Worm (Caenorhabditis elegans) whole organism, midembryonic: ENCODE results near the gene F14D2.8.

Experiments used
- T22C8.4 ChIP-seq: fragments of 200-800 bp; sonication (Bioruptor generic); IDR thresholded peaks from 2 replicates; pipeline ENCODE4 v1.3.6; 2022; ENCODE audit warnings: missing genetic modification characterization, missing compliant biosample characterization
- cog-1 ChIP-seq: sonication (generic microtip); optimal IDR thresholded peaks from 2 replicates; lab custom pipeline; 2016; ENCODE audit warnings: missing genetic modification characterization, missing compliant biosample characterization
- flt-1 ChIP-seq: fragments of 200-800 bp; sonication (Bioruptor generic); IDR thresholded peaks from 2 replicates; pipeline ENCODE4 v1.3.6; 2022; ENCODE audit warnings: missing genetic modification characterization, missing compliant biosample characterization
- klf-2 ChIP-seq: fragments of 200-800 bp; sonication (Bioruptor generic); conservative IDR thresholded peaks from 2 replicates; pipeline ENCODE4 v1.3.6; 2022; ENCODE audit warnings: missing genetic modification reagents, missing genetic modification characterization, missing compliant biosample characterization
- med-1 ChIP-seq: sonication (generic microtip); optimal IDR thresholded peaks from 2 replicates; lab custom pipeline; 2017; ENCODE audit warnings: missing genetic modification characterization, mild to moderate bottlenecking, missing compliant biosample characterization, antibody characterized with exemption, missing genetic modification reagents; ENCODE audit not compliant: insufficient read depth
- ref-1 ChIP-seq: fragments of 200-800 bp; sonication (Bioruptor generic); conservative IDR thresholded peaks from 2 replicates; pipeline ENCODE4 v1.3.6; 2022; ENCODE audit warnings: missing genetic modification reagents, missing genetic modification characterization, missing compliant biosample characterization
- tab-1 ChIP-seq: fragments of 200-800 bp; sonication (Bioruptor generic); IDR thresholded peaks from 2 replicates; pipeline ENCODE4 v1.3.6; 2022; ENCODE audit warnings: missing genetic modification characterization, missing compliant biosample characterization
- ztf-23 ChIP-seq: fragments of 200-800 bp; sonication (Bioruptor generic); IDR thresholded peaks from 2 replicates; pipeline ENCODE4 v1.3.6; 2022; ENCODE audit warnings: missing genetic modification reagents, missing genetic modification characterization, missing compliant biosample characterization
- ztf-29 ChIP-seq: fragments of 200-800 bp; sonication (Bioruptor generic); IDR thresholded peaks from 2 replicates; pipeline ENCODE4 v1.3.6; 2022; ENCODE audit warnings: missing genetic modification reagents, missing genetic modification characterization, missing compliant biosample characterization

ce11 chrII:3378275-3378674, 28.6 kb upstream of the F14D2.8 start, which contains the start of gene Y49F6C.2:
- TF ChIP-seq ztf-23 (GFP tag; lab: Robert Waterston, UW) (no peak), T22C8.4 (GFP tag; lab: Robert Waterston, UW) (no peak), tab-1 (GFP tag; lab: Robert Waterston, UW) (no peak), ref-1 (GFP tag; lab: Robert Waterston, UW) (no peak), ztf-29 (GFP tag; lab: Robert Waterston, UW) (no peak), klf-2 (GFP tag; lab: Robert Waterston, UW) (no peak), flt-1 (GFP tag; lab: Robert Waterston, UW) (no peak), cog-1 (tag; lab: Kevin White, UChicago) (no peak), med-1 (GFP tag; lab: Kevin White, UChicago) (no peak)
